Fruit fly (Drosophila melanogaster) S2 (cell line): ENCODE measurements around the gene CG16700.

Experiments used
- CG8478 ChIP-seq: fragments of >200 bp; optimal IDR thresholded peaks from 2 replicates; lab custom pipeline; 2018
- CTCF ChIP-seq, 2 experiments: fragments of >200 bp; optimal IDR thresholded peaks; 2 replicates each; lab custom pipeline; 2018

DNA sequence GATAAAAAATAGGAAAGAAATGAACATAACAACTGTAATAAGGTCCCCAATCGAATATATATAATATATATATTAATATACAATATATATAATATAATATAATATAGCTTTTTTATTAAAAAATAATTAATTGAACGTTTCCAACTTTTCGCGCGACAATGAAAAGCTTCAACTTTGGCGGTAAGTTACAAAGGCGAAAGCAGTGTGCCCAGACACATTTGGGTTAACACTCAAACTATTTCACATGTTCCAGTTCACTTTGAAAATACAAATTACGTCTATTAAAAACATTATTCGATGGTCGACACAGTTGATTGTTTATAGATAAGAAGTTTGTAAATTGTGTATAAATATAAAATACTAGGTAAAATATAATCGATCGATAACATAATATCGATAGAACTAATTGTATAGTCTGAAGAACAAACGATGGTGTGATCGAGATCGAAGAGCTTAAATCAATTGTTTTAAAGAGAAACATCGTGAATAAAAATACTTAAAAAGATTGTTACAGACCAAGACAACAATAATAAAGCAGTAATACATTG is 14.6 kb downstream of the CG16700 start:
- TF ChIP-seq CG8478 (lab: Kevin White, UChicago) (no peak), CTCF (optimal IDR thresholded peaks at IDR 0.05; lab: Kevin White, UChicago) (no peak)
